Fruit fly (Drosophila melanogaster) whole organism, embryonic: ENCODE data around the gene Naa20A.

ENCODE experiments used
- Asciz ChIP-seq: fragments of 200-800 bp; sonication (Bioruptor generic); optimal IDR thresholded peaks from 2 replicates; lab custom pipeline; 2017; ENCODE audit warnings: missing biosample characterization, mild to moderate bottlenecking, missing genetic modification characterization, missing genetic modification reagents
- Bgb ChIP-seq: fragments of 200-800 bp; sonication (Bioruptor generic); IDR thresholded peaks from 2 replicates; pipeline ENCODE4 v1.3.6; 2022; ENCODE audit warnings: missing biosample characterization, missing genetic modification characterization; ENCODE audit not compliant: partially characterized antibody
- CG10209 ChIP-seq: fragments of 200-800 bp; sonication (Bioruptor generic); optimal IDR thresholded peaks from 3 replicates; lab custom pipeline; 2017; ENCODE audit warnings: missing biosample characterization, mild to moderate bottlenecking, missing genetic modification characterization, missing genetic modification reagents
- CG10654 ChIP-seq: fragments of 200-800 bp; sonication (Bioruptor generic); optimal IDR thresholded peaks from 2 replicates; lab custom pipeline; 2016; ENCODE audit warnings: missing biosample characterization, missing genetic modification characterization
- CG11093 ChIP-seq: fragments of 200-800 bp; sonication (Bioruptor generic); IDR thresholded peaks from 3 replicates; pipeline ENCODE4 v1.3.6; 2022; ENCODE audit warnings: missing biosample characterization, missing genetic modification characterization
- CG11696 ChIP-seq: fragments of 200-800 bp; sonication (Bioruptor generic); IDR thresholded peaks from 2 replicates; pipeline ENCODE4 v1.3.6; 2022; ENCODE audit warnings: missing biosample characterization, missing genetic modification characterization
- CG11723 ChIP-seq: fragments of 200-800 bp; sonication (Bioruptor generic); optimal IDR thresholded peaks from 2 replicates; lab custom pipeline; 2017; ENCODE audit warnings: missing biosample characterization, mild to moderate bottlenecking, missing genetic modification characterization
- CG12942 ChIP-seq: fragments of 200-800 bp; sonication (Bioruptor generic); optimal IDR thresholded peaks from 3 replicates; lab custom pipeline; 2016; ENCODE audit warnings: missing biosample characterization, missing genetic modification characterization
- CG13287 ChIP-seq: fragments of 200-800 bp; sonication (Bioruptor generic); IDR thresholded peaks from 2 replicates; pipeline ENCODE4 v1.3.6; 2022; ENCODE audit warnings: missing biosample characterization, missing genetic modification characterization; ENCODE audit not compliant: partially characterized antibody
- CG13775 ChIP-seq: fragments of 200-800 bp; sonication (Bioruptor generic); optimal IDR thresholded peaks from 3 replicates; lab custom pipeline; 2017; ENCODE audit warnings: missing biosample characterization, mild to moderate bottlenecking, missing genetic modification characterization
- CG14014 ChIP-seq: fragments of 200-800 bp; sonication (Bioruptor generic); IDR thresholded peaks from 2 replicates; pipeline ENCODE4 v1.3.6; 2022; ENCODE audit warnings: missing biosample characterization, missing genetic modification characterization
- CG14667 ChIP-seq: fragments of 200-800 bp; sonication (Bioruptor generic); IDR thresholded peaks from 2 replicates; pipeline ENCODE4 v1.3.6; 2022; ENCODE audit warnings: missing biosample characterization, missing genetic modification characterization
- CG1603 ChIP-seq: fragments of 200-800 bp; sonication (Bioruptor generic); optimal IDR thresholded peaks from 2 replicates; lab custom pipeline; 2019; ENCODE audit warnings: missing biosample characterization, mild to moderate bottlenecking, missing genetic modification characterization, moderate library complexity
- CG17912 ChIP-seq: fragments of 200-800 bp; sonication (Bioruptor generic); optimal IDR thresholded peaks from 2 replicates; lab custom pipeline; 2018; ENCODE audit warnings: missing biosample characterization, mild to moderate bottlenecking, missing genetic modification characterization
- CG31388 ChIP-seq: fragments of 200-800 bp; sonication (Bioruptor generic); optimal IDR thresholded peaks from 2 replicates; lab custom pipeline; 2016; ENCODE audit warnings: missing biosample characterization, missing genetic modification characterization
- CG3281 ChIP-seq: fragments of 200-800 bp; sonication (Bioruptor generic); optimal IDR thresholded peaks from 3 replicates; lab custom pipeline; 2017; ENCODE audit warnings: missing biosample characterization, mild to moderate bottlenecking, missing genetic modification characterization
- CG6683 ChIP-seq: fragments of 200-800 bp; sonication (Bioruptor generic); optimal IDR thresholded peaks from 2 replicates; lab custom pipeline; 2017; ENCODE audit warnings: missing biosample characterization, mild to moderate bottlenecking, missing genetic modification characterization, missing genetic modification reagents
- CG7963 ChIP-seq: fragments of 200-800 bp; sonication (Bioruptor generic); IDR thresholded peaks from 3 replicates; pipeline ENCODE4 v1.3.6; 2022; ENCODE audit warnings: missing biosample characterization, missing genetic modification characterization; ENCODE audit not compliant: partially characterized antibody
- CG8359 ChIP-seq: fragments of 200-800 bp; sonication (Bioruptor generic); optimal IDR thresholded peaks from 2 replicates; lab custom pipeline; 2017; ENCODE audit warnings: missing biosample characterization, mild to moderate bottlenecking, missing genetic modification characterization, borderline replicate concordance
- Chrac-16 ChIP-seq: fragments of 200-800 bp; sonication (Bioruptor generic); optimal IDR thresholded peaks from 3 replicates; lab custom pipeline; 2016; ENCODE audit warnings: missing biosample characterization, missing genetic modification characterization
- D19A ChIP-seq: fragments of 200-800 bp; optimal IDR thresholded peaks from 3 replicates; lab custom pipeline; 2019; ENCODE audit warnings: missing biosample characterization, mild to moderate bottlenecking, missing genetic modification characterization, moderate library complexity
- Dek ChIP-seq: fragments of 200-800 bp; sonication (Bioruptor generic); optimal IDR thresholded peaks from 3 replicates; lab custom pipeline; 2019; ENCODE audit warnings: missing biosample characterization, mild to moderate bottlenecking, missing genetic modification characterization, moderate library complexity
- H2.0 ChIP-seq: fragments of 200-800 bp; sonication (Bioruptor generic); IDR thresholded peaks from 2 replicates; pipeline ENCODE4 v1.3.6; 2022; ENCODE audit warnings: missing biosample characterization, missing genetic modification characterization
- Hmx ChIP-seq: fragments of 200-800 bp; sonication (Bioruptor generic); optimal IDR thresholded peaks from 2 replicates; lab custom pipeline; 2016; ENCODE audit warnings: missing biosample characterization, missing genetic modification characterization
- Kr ChIP-seq: fragments of 200-800 bp; sonication (Bioruptor generic); optimal IDR thresholded peaks from 2 replicates; lab custom pipeline; 2017; ENCODE audit warnings: missing biosample characterization, mild to moderate bottlenecking, missing genetic modification characterization
- Lpt ChIP-seq: fragments of >200 bp; optimal IDR thresholded peaks from 2 replicates; lab custom pipeline; 2018; ENCODE audit warnings: missing biosample characterization, missing genetic modification characterization
- Max ChIP-seq: fragments of 200-800 bp; sonication (Bioruptor generic); optimal IDR thresholded peaks from 2 replicates; lab custom pipeline; 2016; ENCODE audit warnings: missing biosample characterization, mild to moderate bottlenecking, missing genetic modification characterization
- Oaz ChIP-seq: fragments of 200-800 bp; sonication (Bioruptor generic); IDR thresholded peaks from 2 replicates; pipeline ENCODE4 v1.3.6; 2022; ENCODE audit warnings: missing biosample characterization, missing genetic modification characterization
- Sox102F ChIP-seq: fragments of 200-800 bp; sonication (Bioruptor generic); optimal IDR thresholded peaks from 2 replicates; lab custom pipeline; 2018; ENCODE audit warnings: missing biosample characterization, mild to moderate bottlenecking, missing genetic modification characterization, moderate library complexity
- ase ChIP-seq: fragments of 200-800 bp; sonication (Bioruptor generic); IDR thresholded peaks from 3 replicates; pipeline ENCODE4 v1.3.6; 2022; ENCODE audit warnings: missing biosample characterization, missing genetic modification characterization
- bab2 ChIP-seq: fragments of 200-800 bp; sonication (Bioruptor generic); optimal IDR thresholded peaks from 2 replicates; lab custom pipeline; 2016; ENCODE audit warnings: missing biosample characterization, missing genetic modification characterization
- chn ChIP-seq: fragments of 200-800 bp; sonication (Bioruptor generic); optimal IDR thresholded peaks from 2 replicates; lab custom pipeline; 2016; ENCODE audit warnings: missing biosample characterization, missing genetic modification characterization
- corto ChIP-seq: fragments of 200-800 bp; sonication (Bioruptor generic); optimal IDR thresholded peaks from 2 replicates; lab custom pipeline; 2016; ENCODE audit warnings: missing biosample characterization, mild to moderate bottlenecking, missing genetic modification characterization, moderate library complexity
- ems ChIP-seq: fragments of 200-800 bp; sonication (Bioruptor generic); optimal IDR thresholded peaks from 3 replicates; lab custom pipeline; 2016; ENCODE audit warnings: missing biosample characterization, missing genetic modification characterization
- fru ChIP-seq: fragments of >200 bp; optimal IDR thresholded peaks from 2 replicates; lab custom pipeline; 2017
- jumu ChIP-seq: fragments of 200-800 bp; sonication (Bioruptor generic); optimal IDR thresholded peaks from 3 replicates; lab custom pipeline; 2016; ENCODE audit warnings: missing biosample characterization, missing genetic modification characterization
- kah ChIP-seq: fragments of 200-800 bp; sonication (Bioruptor generic); optimal IDR thresholded peaks from 2 replicates; lab custom pipeline; 2018; ENCODE audit warnings: missing biosample characterization, mild to moderate bottlenecking, missing genetic modification characterization
- lola ChIP-seq, 3 experiments: fragments of >200 bp in 2 of 3; fragments of 200-800 bp in 1 of 3; sonication (Bioruptor generic) in 1 of 3; optimal IDR thresholded peaks; 2 replicates each; lab custom pipeline; 2017 to 2019; ENCODE audit warnings: missing biosample characterization in 3 of 3, missing genetic modification characterization in 3 of 3, mild to moderate bottlenecking in 1 of 3, moderate library complexity in 1 of 3
- nerfin-1 ChIP-seq: fragments of 200-800 bp; sonication (Bioruptor generic); optimal IDR thresholded peaks from 3 replicates; lab custom pipeline; 2019; ENCODE audit warnings: missing biosample characterization, mild to moderate bottlenecking, missing genetic modification characterization, moderate library complexity
- nom ChIP-seq: fragments of 200-800 bp; sonication (Bioruptor generic); optimal IDR thresholded peaks from 2 replicates; lab custom pipeline; 2017; ENCODE audit warnings: missing biosample characterization, missing genetic modification characterization, mild to moderate bottlenecking, moderate library complexity, missing genetic modification reagents
- p53 ChIP-seq: fragments of 200-800 bp; sonication (Bioruptor generic); optimal IDR thresholded peaks from 2 replicates; lab custom pipeline; 2016; ENCODE audit warnings: missing biosample characterization, missing genetic modification characterization
- pho ChIP-seq: fragments of 200-800 bp; sonication (Bioruptor generic); optimal IDR thresholded peaks from 2 replicates; lab custom pipeline; 2016; ENCODE audit warnings: missing biosample characterization, missing genetic modification characterization
- phol ChIP-seq: fragments of 200-800 bp; sonication (Bioruptor generic); optimal IDR thresholded peaks from 3 replicates; lab custom pipeline; 2018; ENCODE audit warnings: missing biosample characterization, mild to moderate bottlenecking, missing genetic modification characterization, moderate library complexity
- pita ChIP-seq: fragments of 200-800 bp; sonication (Bioruptor generic); optimal IDR thresholded peaks from 2 replicates; lab custom pipeline; 2017; ENCODE audit warnings: missing biosample characterization, mild to moderate bottlenecking, missing genetic modification characterization
- psq ChIP-seq: fragments of 200-800 bp; sonication (Bioruptor generic); optimal IDR thresholded peaks from 2 replicates; lab custom pipeline; 2017; ENCODE audit warnings: missing biosample characterization, missing genetic modification characterization
- pzg ChIP-seq: fragments of 200-800 bp; sonication (Bioruptor generic); optimal IDR thresholded peaks from 3 replicates; lab custom pipeline; 2018; ENCODE audit warnings: missing biosample characterization, mild to moderate bottlenecking, missing genetic modification characterization, moderate library complexity
- ranshi ChIP-seq: fragments of 200-800 bp; sonication (Bioruptor generic); IDR thresholded peaks from 2 replicates; pipeline ENCODE4 v1.3.6; 2022; ENCODE audit warnings: missing biosample characterization, missing genetic modification characterization
- row ChIP-seq: fragments of 200-800 bp; sonication (Bioruptor generic); IDR thresholded peaks from 3 replicates; pipeline ENCODE4 v1.3.6; 2022; ENCODE audit warnings: missing biosample characterization, missing genetic modification characterization
- slou ChIP-seq: fragments of 200-800 bp; sonication (Bioruptor generic); optimal IDR thresholded peaks from 3 replicates; lab custom pipeline; 2016; ENCODE audit warnings: missing biosample characterization, missing genetic modification characterization
- so ChIP-seq: fragments of 200-800 bp; sonication (Bioruptor generic); IDR thresholded peaks from 3 replicates; pipeline ENCODE4 v1.3.6; 2022; ENCODE audit warnings: missing biosample characterization, missing genetic modification characterization

Gene Naa20A

DNA sequence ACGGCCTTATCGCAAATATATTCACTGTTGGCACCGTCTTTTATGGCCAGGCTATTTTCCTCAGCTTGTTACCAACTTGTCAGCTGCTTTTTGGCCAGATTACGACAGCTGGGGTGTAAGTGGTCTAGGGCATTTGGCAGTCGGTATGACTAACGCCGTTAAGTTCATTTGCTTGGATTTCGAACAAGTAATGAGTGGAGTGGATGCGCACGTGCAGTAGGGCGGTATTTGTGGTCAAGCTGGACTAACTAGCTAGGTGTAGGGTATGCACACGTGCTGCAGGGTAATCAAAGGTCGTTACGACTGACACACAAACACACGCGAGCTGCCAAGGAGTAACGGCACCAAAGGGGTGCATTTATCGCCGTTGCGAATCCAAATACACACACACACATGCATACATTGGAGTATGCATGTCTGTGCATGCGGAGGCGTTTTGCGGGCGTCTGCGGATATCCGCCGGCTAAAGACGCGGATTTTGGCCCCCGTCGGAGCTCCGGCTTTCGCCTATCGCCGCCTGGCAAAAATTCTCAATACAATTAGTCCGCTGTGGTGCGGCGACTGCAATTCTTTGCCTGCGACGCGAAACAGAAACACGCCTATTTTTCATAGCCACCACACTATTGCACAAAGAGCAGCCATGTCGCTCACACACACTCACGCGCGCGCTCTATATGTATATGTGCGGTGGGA lies 44.8 kb downstream of the Naa20A start (continued):
- TF ChIP-seq CG13287 (GFP tag; lab: Robert Waterston, UW), result no peak
- TF ChIP-seq pita (GFP tag; lab: Kevin White, UChicago), result no peak
- TF ChIP-seq phol (tag; lab: Kevin White, UChicago), result peak; percentile 54
- TF ChIP-seq Asciz (GFP tag; lab: Kevin White, UChicago), result no peak
- TF ChIP-seq Sox102F (GFP tag; lab: Kevin White, UChicago), result no peak
- TF ChIP-seq CG11723 (GFP tag; lab: Kevin White, UChicago), result no peak
- TF ChIP-seq slou (GFP tag; lab: Kevin White, UChicago), result no peak
- no peak for TF ChIP-seq CG17912 (GFP tag; lab: Kevin White, UChicago)
- no peak for TF ChIP-seq Max
- no peak for TF ChIP-seq CG10654 (GFP tag; lab: Kevin White, UChicago)
- TF ChIP-seq CG8359 (GFP tag; lab: Kevin White, UChicago), result no peak
- no peak for TF ChIP-seq CG12942
- TF ChIP-seq D19A (tag; lab: Kevin White, UChicago), result peak; percentile 54
- peak; percentile 90 for TF ChIP-seq p53 (GFP tag; lab: Kevin White, UChicago)
- TF ChIP-seq CG14014 (GFP tag; lab: Robert Waterston, UW), result no peak
- TF ChIP-seq CG13775, result peak; percentile 95
- no peak for TF ChIP-seq CG6683 (GFP tag; lab: Kevin White, UChicago)
- no peak for TF ChIP-seq kah (GFP tag; lab: Kevin White, UChicago)
- no peak for TF ChIP-seq bab2 (GFP tag; lab: Kevin White, UChicago)
- no peak for TF ChIP-seq chn (GFP tag; lab: Kevin White, UChicago)
- no peak for TF ChIP-seq CG3281
- no peak for TF ChIP-seq CG31388 (GFP tag; lab: Kevin White, UChicago)
- 0 out of 3 replicates have a peak, but pooled peaks have one; percentile 9 for TF ChIP-seq so
- no peak for TF ChIP-seq ase
- peak; percentile 9 for TF ChIP-seq nom (GFP tag; lab: Kevin White, UChicago)
- TF ChIP-seq fru, result no peak
- TF ChIP-seq ems (GFP tag; lab: Kevin White, UChicago), result no peak
- no peak for TF ChIP-seq Hmx (GFP tag; lab: Kevin White, UChicago)
- no peak for TF ChIP-seq CG1603
- TF ChIP-seq CG11696, result no peak
- no peak for TF ChIP-seq corto (GFP tag; lab: Kevin White, UChicago)
- TF ChIP-seq psq (GFP tag; lab: Kevin White, UChicago), result no peak
- TF ChIP-seq CG14667 (GFP tag; lab: Robert Waterston, UW), result no peak
- TF ChIP-seq lola (GFP tag; optimal IDR thresholded peaks at IDR 0.05; lab: Kevin White, UChicago), result no peak
- no peak for TF ChIP-seq CG7963 (GFP tag; lab: Robert Waterston, UW)
- no peak; the same call in 2 of the 3 replicates for TF ChIP-seq row (GFP tag; lab: Robert Waterston, UW)
- no peak for TF ChIP-seq Oaz (GFP tag; lab: Robert Waterston, UW)
- TF ChIP-seq H2.0, result no peak
- peak; percentile 30 for TF ChIP-seq nerfin-1 (tag; lab: Kevin White, UChicago)
- TF ChIP-seq Dek (tag; lab: Kevin White, UChicago), result no peak
- no peak for TF ChIP-seq CG11093
- TF ChIP-seq Lpt (GFP tag; lab: Kevin White, UChicago), result no peak
- TF ChIP-seq pho, result no peak
- no peak for TF ChIP-seq jumu
- no peak for TF ChIP-seq Chrac-16 (GFP tag; lab: Kevin White, UChicago)
- no peak for TF ChIP-seq ranshi
- TF ChIP-seq Kr (GFP tag; lab: Kevin White, UChicago), result no peak
- no peak for TF ChIP-seq Bgb (GFP tag; lab: Robert Waterston, UW)
- TF ChIP-seq pzg (GFP tag; lab: Kevin White, UChicago), result no peak
- TF ChIP-seq CG10209, result no peak
